Worm (Caenorhabditis elegans): Measurements from ENCODE around the gene ZC204.14.

DNA sequence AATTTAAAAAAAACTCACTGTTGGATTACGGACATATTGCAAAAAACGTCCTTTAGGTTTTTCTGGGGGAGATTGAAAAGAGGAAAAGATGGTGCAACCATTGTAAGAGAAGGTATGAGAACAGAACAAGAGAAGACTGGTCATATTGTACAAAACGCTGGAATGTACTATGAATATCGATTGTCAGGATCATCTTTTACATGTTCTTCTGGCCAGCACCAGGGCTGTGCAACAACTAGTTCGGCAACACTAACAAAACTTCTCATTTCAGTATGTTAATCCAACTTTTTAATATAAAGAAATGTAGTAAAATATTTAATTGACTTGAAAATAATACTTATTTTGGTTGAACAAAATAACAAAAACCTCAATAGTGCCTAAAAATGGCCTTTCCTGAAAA, 40.6 kb upstream of the ZC204.14 start, which contains the start of gene fbxb-47:
- TF ChIP-seq unc-39 (tag; optimal IDR thresholded peaks at IDR 0.05) (no peak), pqm-1 (tag; optimal IDR thresholded peaks at IDR 0.05) (no peak), lsy-12 (tag; optimal IDR thresholded peaks at IDR 0.05) (no peak), ztf-11 (tag; optimal IDR thresholded peaks at IDR 0.05) (no peak), R02D3.7 (tag; optimal IDR thresholded peaks at IDR 0.05) (no peak)
